Fruit fly (Drosophila melanogaster): Measurements from ENCODE around the gene CG9016.

The CG9016 gene

dm6 chr2L:5948775-5949526 lies 25.5 kb upstream of the CG9016 start, which contains the start of gene CG9044:
Gene CG9044, plus strand, starts transcription at chr2L:5949450.
- TF ChIP-seq cyc (GFP tag; optimal IDR thresholded peaks at IDR 0.05): peak; percentile 51
- no peak for TF ChIP-seq CG10669 (GFP tag; optimal IDR thresholded peaks at IDR 0.05)
- no peak for TF ChIP-seq CG6792 (GFP tag; optimal IDR thresholded peaks at IDR 0.05)
- peak; percentile 38 for TF ChIP-seq CG11902 (GFP tag; optimal IDR thresholded peaks at IDR 0.05)
- peak; percentile 86 for TF ChIP-seq Sox14 (GFP tag; optimal IDR thresholded peaks at IDR 0.05)
- TF ChIP-seq Hr39 (GFP tag; optimal IDR thresholded peaks at IDR 0.05): peak; percentile 76
- TF ChIP-seq CG16779 (tag; optimal IDR thresholded peaks at IDR 0.05): no peak
- TF ChIP-seq Ets21C (GFP tag; optimal IDR thresholded peaks at IDR 0.05): peak; percentile 28
- no peak for TF ChIP-seq pdm3 (GFP tag; optimal IDR thresholded peaks at IDR 0.05)
- TF ChIP-seq Sox15 (GFP tag; optimal IDR thresholded peaks at IDR 0.05): peak; percentile 44
- no peak for TF ChIP-seq CG15336 (GFP tag; IDR thresholded peaks at IDR 0.05)
- TF ChIP-seq lz (GFP tag; optimal IDR thresholded peaks at IDR 0.05): peak; percentile 56
- TF ChIP-seq CG10631 (GFP tag; optimal IDR thresholded peaks at IDR 0.05): no peak
- peak; percentile 68 for TF ChIP-seq CG31627 (GFP tag; optimal IDR thresholded peaks at IDR 0.05)
- TF ChIP-seq esn (GFP tag; optimal IDR thresholded peaks at IDR 0.05): peak; percentile 62
- peak; percentile 27; the same call in 1 of the 2 replicates for TF ChIP-seq Gug (GFP tag; IDR thresholded peaks at IDR 0.05)
- TF ChIP-seq Smox (GFP tag; optimal IDR thresholded peaks at IDR 0.05): no peak

- TF ChIP-seq Eip75B (GFP tag; optimal IDR thresholded peaks at IDR 0.05) (no peak), topi (GFP tag; optimal IDR thresholded peaks at IDR 0.05) (no peak), vri (GFP tag; optimal IDR thresholded peaks at IDR 0.05) (no peak), Gug (GFP tag; IDR thresholded peaks at IDR 0.05) (no peak), CG32006 (GFP tag; optimal IDR thresholded peaks at IDR 0.05) (no peak), Hr38 (GFP tag; optimal IDR thresholded peaks at IDR 0.05) (no peak), CG4318 (GFP tag; optimal IDR thresholded peaks at IDR 0.05) (no peak)
These were observed 24.1 kb upstream of the CG9016 start for dm6 chr2L:5947504-5947903.

dm6 chr2L:5946728-5947127 lies 23.3 kb upstream of the CG9016 start:
- TF ChIP-seq OdsH (GFP tag; optimal IDR thresholded peaks at IDR 0.05) (no peak), CG11902 (GFP tag; optimal IDR thresholded peaks at IDR 0.05) (no peak), dac (GFP tag; optimal IDR thresholded peaks at IDR 0.05) (no peak), Hr38 (GFP tag; optimal IDR thresholded peaks at IDR 0.05) (no peak)

dm6 chr2L:5945651-5946547 lies 22.4 kb upstream of the CG9016 start:
- TF ChIP-seq svp (GFP tag) (peak; percentile 90), CG1621 (tag; optimal IDR thresholded peaks at IDR 0.05) (no peak)

dm6 chr2L:5944305-5945282 lies 21.1 kb upstream of the CG9016 start:
- no peak for TF ChIP-seq CG6854 (GFP tag; optimal IDR thresholded peaks at IDR 0.05)
- TF ChIP-seq CG8119 (GFP tag; IDR thresholded peaks at IDR 0.05): 0 out of 3 replicates have a peak, but pooled peaks have one; percentile 20
- TF ChIP-seq acj6 (GFP tag; optimal IDR thresholded peaks at IDR 0.05): no peak
- TF ChIP-seq Sox15 (GFP tag; optimal IDR thresholded peaks at IDR 0.05): no peak
- no peak for TF ChIP-seq CG11902 (GFP tag; optimal IDR thresholded peaks at IDR 0.05)
- peak; percentile 50 for TF ChIP-seq Eip78C (GFP tag)
- no peak for TF ChIP-seq Blimp-1 (GFP tag; optimal IDR thresholded peaks at IDR 0.05)
- no peak for TF ChIP-seq CG6792 (GFP tag; optimal IDR thresholded peaks at IDR 0.05)
- no peak for TF ChIP-seq CG3032 (tag; optimal IDR thresholded peaks at IDR 0.05)
- no peak for TF ChIP-seq fd59A (GFP tag; optimal IDR thresholded peaks at IDR 0.05)
- TF ChIP-seq cyc (GFP tag; optimal IDR thresholded peaks at IDR 0.05): no peak
- TF ChIP-seq spab (GFP tag; optimal IDR thresholded peaks at IDR 0.05): no peak
- peak; percentile 22 for TF ChIP-seq CG1621 (tag; optimal IDR thresholded peaks at IDR 0.05)
- peak; percentile 99 for TF ChIP-seq svp (GFP tag)
- TF ChIP-seq dsx (GFP tag; optimal IDR thresholded peaks at IDR 0.05; ENCODE audit: poor library complexity, severe bottlenecking): no peak
- no peak for TF ChIP-seq topi (GFP tag; optimal IDR thresholded peaks at IDR 0.05)
- no peak for TF ChIP-seq Ets96B (tag; optimal IDR thresholded peaks at IDR 0.05)
- TF ChIP-seq Eip93F (GFP tag; optimal IDR thresholded peaks at IDR 0.05): peak; percentile 10
- no peak for TF ChIP-seq lz (GFP tag; optimal IDR thresholded peaks at IDR 0.05)
